Worm (Caenorhabditis elegans): ENCODE results near the gene unc-98.

The unc-98 gene

DNA sequence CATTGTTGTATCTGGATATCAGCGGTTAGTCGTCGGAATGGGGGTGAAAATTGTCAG is at the start of gene unc-98, which contains the start of gene F08C6.18:
Gene unc-98, minus strand, starts transcription at position 48 of the 57 bp plus-strand sequence.
Gene F08C6.18, minus strand, starts transcription at position 57 of the 57 bp plus-strand sequence.
- TF ChIP-seq unc-62 (GFP tag; optimal IDR thresholded peaks at IDR 0.05), result no peak

DNA sequence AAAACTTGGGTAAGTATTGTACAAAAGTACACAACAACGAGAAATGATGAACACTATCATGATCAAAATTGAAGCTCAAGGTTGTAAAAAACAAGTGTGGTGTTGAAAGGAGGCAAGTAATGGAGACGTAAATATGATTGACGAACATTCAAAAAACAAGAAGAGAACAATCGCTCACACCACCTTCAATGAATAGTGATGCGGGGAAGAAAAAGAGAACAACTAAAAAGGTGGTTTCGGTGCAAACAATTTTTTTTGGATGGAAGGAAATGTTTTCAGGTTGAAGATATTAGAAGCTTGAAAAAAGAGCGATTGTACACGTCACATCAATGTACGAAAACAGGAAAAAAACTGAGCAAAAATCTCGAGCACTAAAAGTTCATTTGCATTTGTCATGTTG is 41.0 kb upstream of the unc-98 start:
- TF ChIP-seq unc-62 (GFP tag; optimal IDR thresholded peaks at IDR 0.05), result no peak

- no peak for TF ChIP-seq unc-62 (GFP tag; optimal IDR thresholded peaks at IDR 0.05)
Measured at ce11 chrX:7607982-7608381, 34.6 kb upstream of the unc-98 start, which contains the start of gene twk-17. TSS of gene twk-17 (minus strand) at chrX:7608082.

- TF ChIP-seq unc-62 (GFP tag; optimal IDR thresholded peaks at IDR 0.05), result no peak
Measured at ce11 chrX:7596627-7597026, 23.2 kb upstream of the unc-98 start, which contains the start of gene C44E12.1. TSS of gene C44E12.1 (plus strand) at chrX:7596927.

ce11 chrX:7596029-7596428 is 22.6 kb upstream of the unc-98 start:
- no peak for TF ChIP-seq unc-62 (GFP tag; optimal IDR thresholded peaks at IDR 0.05)

DNA sequence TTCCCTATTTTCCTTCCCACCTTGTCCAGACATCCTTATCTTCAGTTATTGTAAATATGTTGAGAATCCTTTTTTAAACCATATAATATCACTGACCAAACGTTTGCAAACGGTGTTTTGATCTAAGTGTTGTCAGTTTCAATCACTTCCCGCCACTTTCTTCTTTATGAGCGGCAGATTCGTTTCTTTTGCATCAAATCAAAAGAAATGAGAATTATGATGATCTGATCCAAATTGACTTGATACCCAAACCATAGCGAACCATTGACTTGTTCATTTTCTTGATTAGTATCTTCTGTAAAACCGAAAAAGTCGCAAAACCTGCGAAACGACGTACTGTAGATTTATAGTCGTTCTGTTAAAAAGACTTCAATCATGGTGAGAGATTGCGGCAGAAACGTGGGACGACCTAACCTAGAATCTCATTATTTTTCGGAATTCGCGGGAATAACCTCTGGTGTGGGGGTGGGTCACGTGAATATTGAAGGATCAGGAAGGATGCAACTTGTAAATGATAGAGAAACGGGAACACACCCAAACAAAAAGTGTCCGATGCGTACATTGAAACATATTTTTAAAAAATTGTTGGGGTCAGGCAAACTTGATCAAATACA is 20.6 kb upstream of the unc-98 start:
- no peak for TF ChIP-seq unc-62 (GFP tag; optimal IDR thresholded peaks at IDR 0.05)

- TF ChIP-seq unc-62 (GFP tag; optimal IDR thresholded peaks at IDR 0.05), result no peak
Measured at ce11 chrX:7590756-7591155, 17.3 kb upstream of the unc-98 start.

DNA sequence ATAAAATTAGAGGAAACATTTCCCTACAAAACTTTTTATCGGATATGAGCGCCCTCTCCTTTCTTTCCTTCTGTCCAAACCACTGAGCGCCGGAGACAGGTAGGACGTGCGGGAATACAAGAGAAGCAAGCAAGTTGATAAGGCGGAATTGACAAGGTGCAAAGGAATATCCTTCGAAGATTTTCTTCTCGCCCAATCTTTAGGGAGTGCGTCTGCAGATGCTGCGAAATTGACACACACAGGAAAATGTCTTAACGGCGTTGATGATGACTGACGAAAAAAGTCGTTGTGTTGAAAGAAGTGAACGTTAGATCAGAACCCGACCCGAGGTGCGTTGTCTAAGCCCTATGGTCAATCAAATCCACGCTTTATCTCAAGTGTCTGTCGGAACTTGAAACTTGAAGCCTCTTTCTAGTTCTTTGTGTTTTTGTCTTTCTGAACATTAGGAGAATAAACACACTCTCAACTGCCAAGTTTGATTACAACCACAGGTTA is 14.4 kb upstream of the unc-98 start:
- TF ChIP-seq unc-62 (GFP tag; optimal IDR thresholded peaks at IDR 0.05), result no peak

- no peak for TF ChIP-seq unc-62 (GFP tag; optimal IDR thresholded peaks at IDR 0.05)
Measured at ce11 chrX:7586588-7586987, 13.2 kb upstream of the unc-98 start.

DNA sequence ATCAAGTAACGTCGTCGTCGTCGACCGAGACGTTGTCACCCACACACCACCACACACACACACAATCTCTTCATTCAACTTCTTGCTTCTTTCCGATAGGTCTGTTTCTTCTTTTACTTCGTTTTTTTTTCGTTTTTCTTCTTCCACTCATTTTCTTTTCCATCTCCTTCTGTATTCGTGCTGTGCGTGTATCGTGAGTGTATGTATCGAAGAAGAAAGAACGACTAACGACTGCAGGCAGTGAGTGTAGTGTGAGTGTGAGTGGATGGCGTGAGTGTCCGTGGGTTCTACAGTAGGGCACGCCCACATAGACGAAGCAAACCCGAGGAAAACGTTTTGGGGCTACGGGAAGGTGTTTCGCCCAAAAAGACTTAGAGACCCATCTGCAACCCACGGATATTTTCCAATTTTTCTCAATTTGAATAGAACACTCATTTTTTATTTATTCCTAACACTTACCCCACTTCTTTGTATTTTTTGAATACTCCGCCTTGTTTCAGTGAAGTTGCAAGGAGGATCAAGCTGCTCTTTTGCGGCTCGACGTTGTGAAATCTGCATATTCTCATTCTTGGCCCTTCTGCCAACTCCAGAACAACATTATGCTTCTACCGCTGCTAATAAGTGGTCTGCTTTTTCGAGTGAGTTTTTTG is 12.3 kb upstream of the unc-98 start, which contains the start of gene adt-2:
Gene adt-2, plus strand, starts transcription at position 600 of the 650 bp plus-strand sequence.
- no peak for TF ChIP-seq unc-62 (GFP tag; optimal IDR thresholded peaks at IDR 0.05)

ce11 chrX:7583930-7584329 is 10.5 kb upstream of the unc-98 start:
- no peak for TF ChIP-seq unc-62 (GFP tag; optimal IDR thresholded peaks at IDR 0.05)

- no peak for TF ChIP-seq unc-62 (GFP tag; optimal IDR thresholded peaks at IDR 0.05)
Measured at ce11 chrX:7582223-7582622, 8.8 kb upstream of the unc-98 start.

DNA sequence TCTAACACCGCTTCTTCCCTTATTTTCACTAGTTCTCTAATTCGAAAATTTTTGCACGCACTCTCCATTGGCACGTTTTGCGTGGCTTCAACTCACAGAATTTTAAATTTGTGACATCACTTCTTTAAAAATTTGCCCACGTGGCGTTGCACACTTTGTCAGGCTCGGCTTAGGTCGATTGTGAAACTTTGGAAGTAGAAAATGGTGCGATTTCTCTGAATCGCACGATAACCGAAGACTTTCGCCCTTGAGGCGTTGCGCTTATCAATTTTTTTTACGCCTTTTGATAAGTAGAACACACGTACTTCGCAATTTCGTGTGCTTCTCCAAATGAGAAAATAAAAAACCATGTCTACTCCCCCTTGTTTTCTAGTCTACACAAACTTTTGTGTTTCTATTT is 4.9 kb upstream of the unc-98 start:
- no peak for TF ChIP-seq unc-62 (GFP tag; optimal IDR thresholded peaks at IDR 0.05)

DNA sequence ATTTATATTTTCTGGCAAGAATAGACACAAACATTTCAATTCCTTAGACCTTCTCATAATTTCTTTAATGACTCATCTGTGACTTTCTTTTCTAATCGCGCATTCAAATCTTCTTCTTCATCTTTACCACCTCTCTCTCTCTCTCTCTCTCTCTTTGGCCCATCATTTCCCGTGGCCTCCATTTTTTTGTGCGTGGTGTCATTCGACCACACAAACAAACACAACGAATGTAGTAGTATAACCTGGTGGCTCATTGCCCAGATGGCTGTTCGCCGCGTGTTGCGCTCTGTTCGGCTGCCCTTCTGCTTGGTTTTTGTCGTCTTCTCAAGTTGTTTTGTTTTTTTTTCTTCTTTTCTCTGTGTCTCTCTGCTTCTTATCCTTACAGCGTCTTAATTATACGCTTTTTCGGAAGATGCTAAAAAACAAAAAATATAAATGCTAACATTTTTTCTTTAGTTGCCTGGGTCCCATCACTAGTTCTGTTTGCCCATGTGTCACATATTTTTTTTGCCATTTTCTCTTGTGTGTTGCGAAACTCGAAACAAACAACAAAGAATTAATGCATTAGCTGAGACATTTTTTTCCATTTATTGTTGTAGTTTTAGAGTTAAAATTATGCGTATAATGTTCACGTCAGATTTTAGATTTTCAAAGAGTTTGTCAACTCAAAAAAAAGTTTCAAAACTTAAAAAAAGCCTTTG is 4.2 kb upstream of the unc-98 start:
- no peak for TF ChIP-seq unc-62 (GFP tag; optimal IDR thresholded peaks at IDR 0.05)

DNA sequence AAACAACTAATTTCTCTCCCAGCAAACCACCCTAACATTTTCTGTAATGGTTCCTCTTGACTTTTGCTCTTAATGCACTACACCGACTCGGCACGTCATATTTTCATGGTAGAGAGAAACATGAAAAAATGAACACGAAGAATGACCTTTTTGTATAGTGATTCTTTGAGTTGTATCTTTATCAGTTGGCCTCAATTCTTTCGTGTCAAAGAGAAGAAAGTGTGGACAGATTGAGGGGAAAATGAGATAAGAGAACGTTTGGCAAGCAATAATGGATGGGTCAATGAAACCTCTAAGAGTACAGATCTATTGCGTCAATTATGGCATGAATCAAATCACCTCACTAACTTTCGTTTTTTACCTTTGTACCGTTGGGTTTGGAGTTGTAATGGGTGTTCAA is 2.5 kb upstream of the unc-98 start:
- TF ChIP-seq unc-62 (GFP tag; optimal IDR thresholded peaks at IDR 0.05), result no peak

DNA sequence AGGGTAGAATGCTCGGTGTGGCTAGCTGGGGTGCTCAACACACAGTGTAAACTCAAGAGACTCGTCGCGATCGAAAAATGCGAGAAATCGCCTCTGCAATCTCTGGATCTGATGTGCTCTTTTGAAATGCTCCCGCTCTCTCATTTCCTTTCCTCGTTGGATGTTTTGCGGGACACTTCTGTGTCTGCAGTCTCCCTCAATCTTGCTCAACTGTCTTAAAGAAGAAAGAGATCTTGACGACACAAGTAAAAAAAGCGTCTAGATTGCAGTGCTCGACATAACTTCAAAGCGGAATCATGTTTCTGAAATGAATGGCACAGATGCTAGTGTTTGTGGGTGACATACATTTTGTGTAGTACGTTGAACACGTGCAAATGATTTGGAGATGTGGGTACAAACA is 210 bp upstream of the unc-98 start:
- no peak for TF ChIP-seq unc-62 (GFP tag; optimal IDR thresholded peaks at IDR 0.05)

DNA sequence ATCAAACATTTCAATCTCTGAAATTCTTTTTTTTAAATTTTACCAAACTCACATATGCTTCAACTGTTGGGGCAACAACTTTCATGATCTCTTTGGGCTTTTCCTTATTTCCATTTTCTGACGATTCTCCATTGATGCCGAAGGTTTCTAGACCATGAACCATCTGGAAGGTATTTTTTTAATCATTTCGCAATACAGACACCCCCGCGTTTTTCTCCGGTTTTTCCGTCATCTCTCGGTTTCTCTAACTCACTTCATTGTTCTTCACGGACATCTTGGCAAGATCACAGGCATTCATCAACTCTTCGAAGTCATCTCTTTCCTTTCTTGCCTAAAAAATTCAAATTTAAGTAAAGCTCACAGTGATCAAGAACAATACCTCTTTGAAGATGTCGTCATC is 247 bp downstream of the unc-98 start:
- TF ChIP-seq unc-62 (GFP tag; optimal IDR thresholded peaks at IDR 0.05), result no peak
